Fruit fly (Drosophila melanogaster) whole organism, embryonic: Measurements from ENCODE around the gene Cpr65Au.

Source experiments
- Asciz ChIP-seq: fragments of 200-800 bp; sonication (Bioruptor generic); optimal IDR thresholded peaks from 2 replicates; lab custom pipeline; 2017; ENCODE audit warnings: missing biosample characterization, mild to moderate bottlenecking, missing genetic modification characterization, missing genetic modification reagents
- BtbVII ChIP-seq: fragments of 200-800 bp; sonication (Bioruptor generic); optimal IDR thresholded peaks from 3 replicates; lab custom pipeline; 2017; ENCODE audit warnings: missing biosample characterization, mild to moderate bottlenecking, missing genetic modification characterization
- CG10274 ChIP-seq: fragments of 200-800 bp; sonication (Bioruptor generic); optimal IDR thresholded peaks from 3 replicates; lab custom pipeline; 2017; ENCODE audit warnings: missing biosample characterization, mild to moderate bottlenecking, missing genetic modification characterization
- CG10543 ChIP-seq: fragments of 200-800 bp; sonication (Bioruptor generic); optimal IDR thresholded peaks from 3 replicates; lab custom pipeline; 2017; ENCODE audit warnings: missing biosample characterization, mild to moderate bottlenecking, missing genetic modification characterization, moderate library complexity
- CG11085 ChIP-seq: fragments of 200-800 bp; sonication (Bioruptor generic); IDR thresholded peaks from 2 replicates; pipeline ENCODE4 v1.3.6; 2022; ENCODE audit warnings: missing biosample characterization, missing genetic modification characterization
- CG11247 ChIP-seq: fragments of 200-800 bp; sonication (Bioruptor generic); IDR thresholded peaks from 2 replicates; pipeline ENCODE4 v1.3.6; 2022; ENCODE audit warnings: missing biosample characterization, missing genetic modification characterization
- CG12391 ChIP-seq: fragments of 200-800 bp; sonication (Bioruptor generic); optimal IDR thresholded peaks from 3 replicates; lab custom pipeline; 2018; ENCODE audit warnings: missing biosample characterization, mild to moderate bottlenecking, missing genetic modification characterization, moderate library complexity
- CG15073 ChIP-seq: fragments of 200-800 bp; sonication (Bioruptor generic); optimal IDR thresholded peaks from 2 replicates; lab custom pipeline; 2016; ENCODE audit warnings: missing biosample characterization, missing genetic modification characterization
- CG15696 ChIP-seq: fragments of 200-800 bp; sonication (Bioruptor generic); optimal IDR thresholded peaks from 2 replicates; lab custom pipeline; 2019; ENCODE audit warnings: missing biosample characterization, mild to moderate bottlenecking, missing genetic modification characterization, moderate library complexity
- CG17361 ChIP-seq: fragments of 200-800 bp; sonication (Bioruptor generic); IDR thresholded peaks from 3 replicates; pipeline ENCODE4 v1.3.6; 2022; ENCODE audit warnings: missing biosample characterization, missing genetic modification characterization
- CG1792 ChIP-seq: fragments of 200-800 bp; sonication (Bioruptor generic); optimal IDR thresholded peaks from 2 replicates; lab custom pipeline; 2016; ENCODE audit warnings: missing biosample characterization, missing genetic modification characterization
- CG2129 ChIP-seq: fragments of 200-800 bp; sonication (Bioruptor generic); IDR thresholded peaks from 2 replicates; pipeline ENCODE4 v1.3.6; 2022; ENCODE audit warnings: missing biosample characterization, missing genetic modification characterization; ENCODE audit not compliant: partially characterized antibody
- CG32772 ChIP-seq: fragments of 200-800 bp; sonication (Bioruptor generic); IDR thresholded peaks from 2 replicates; pipeline ENCODE4 v1.3.6; 2022; ENCODE audit warnings: missing biosample characterization, missing genetic modification characterization
- CG34376 ChIP-seq: fragments of 200-800 bp; sonication (Bioruptor generic); optimal IDR thresholded peaks from 2 replicates; lab custom pipeline; 2018; ENCODE audit warnings: missing biosample characterization, mild to moderate bottlenecking, missing genetic modification characterization
- CG4328 ChIP-seq: fragments of 200-800 bp; sonication (Bioruptor generic); optimal IDR thresholded peaks from 3 replicates; lab custom pipeline; 2017; ENCODE audit warnings: missing biosample characterization, missing genetic modification reagents, missing genetic modification characterization
- CG7963 ChIP-seq: fragments of 200-800 bp; sonication (Bioruptor generic); IDR thresholded peaks from 3 replicates; pipeline ENCODE4 v1.3.6; 2022; ENCODE audit warnings: missing biosample characterization, missing genetic modification characterization; ENCODE audit not compliant: partially characterized antibody
- CG7987 ChIP-seq: fragments of 200-800 bp; sonication (Bioruptor generic); optimal IDR thresholded peaks from 2 replicates; lab custom pipeline; 2018; ENCODE audit warnings: missing biosample characterization, mild to moderate bottlenecking, missing genetic modification characterization, moderate library complexity
- CG8089 ChIP-seq: fragments of 200-800 bp; sonication (Bioruptor generic); optimal IDR thresholded peaks from 3 replicates; lab custom pipeline; 2016; ENCODE audit warnings: missing biosample characterization, missing genetic modification characterization
- CG8478 ChIP-seq: fragments of >200 bp; optimal IDR thresholded peaks from 2 replicates; lab custom pipeline; 2018
- D19A ChIP-seq: fragments of 200-800 bp; optimal IDR thresholded peaks from 3 replicates; lab custom pipeline; 2019; ENCODE audit warnings: missing biosample characterization, mild to moderate bottlenecking, missing genetic modification characterization, moderate library complexity
- Deaf1 ChIP-seq: fragments of 200-800 bp; optimal IDR thresholded peaks from 3 replicates; lab custom pipeline; 2019; ENCODE audit warnings: missing biosample characterization, mild to moderate bottlenecking, missing genetic modification characterization, moderate library complexity
- Fer3 ChIP-seq: fragments of 200-800 bp; sonication (Bioruptor generic); optimal IDR thresholded peaks from 2 replicates; lab custom pipeline; 2018; ENCODE audit warnings: missing biosample characterization, mild to moderate bottlenecking, missing genetic modification characterization, moderate library complexity
- HLH3B ChIP-seq: fragments of 200-800 bp; sonication (Bioruptor generic); IDR thresholded peaks from 2 replicates; pipeline ENCODE4 v1.3.6; 2022; ENCODE audit warnings: missing biosample characterization, missing genetic modification characterization
- Oli ChIP-seq: fragments of 200-800 bp; sonication (Bioruptor generic); optimal IDR thresholded peaks from 2 replicates; lab custom pipeline; 2018; ENCODE audit warnings: missing biosample characterization, mild to moderate bottlenecking, missing genetic modification characterization, moderate library complexity
- Ptx1 ChIP-seq: fragments of 200-800 bp; sonication (Bioruptor generic); IDR thresholded peaks from 2 replicates; pipeline ENCODE4 v1.3.6; 2022; ENCODE audit warnings: missing biosample characterization, missing genetic modification characterization
- Side ChIP-seq: fragments of 200-800 bp; sonication (Bioruptor generic); optimal IDR thresholded peaks from 2 replicates; lab custom pipeline; 2016; ENCODE audit warnings: missing biosample characterization, missing genetic modification characterization
- Sox100B ChIP-seq: fragments of 200-800 bp; sonication (Bioruptor generic); optimal IDR thresholded peaks from 3 replicates; lab custom pipeline; 2018; ENCODE audit warnings: missing biosample characterization, mild to moderate bottlenecking, missing genetic modification characterization
- br ChIP-seq: fragments of >200 bp; optimal IDR thresholded peaks from 2 replicates; lab custom pipeline; 2017
- cad ChIP-seq: fragments of >200 bp; optimal IDR thresholded peaks from 2 replicates; lab custom pipeline; 2017; ENCODE audit warnings: missing biosample characterization, missing genetic modification characterization
- cg ChIP-seq: fragments of 200-800 bp; sonication (Bioruptor generic); optimal IDR thresholded peaks from 3 replicates; lab custom pipeline; 2019; ENCODE audit warnings: missing biosample characterization, mild to moderate bottlenecking, missing genetic modification characterization, moderate library complexity
- en ChIP-seq: fragments of 200-800 bp; sonication (Bioruptor generic); optimal IDR thresholded peaks from 2 replicates; lab custom pipeline; 2016; ENCODE audit warnings: missing biosample characterization, missing genetic modification characterization
- eyg ChIP-seq: fragments of 200-800 bp; sonication (Bioruptor generic); optimal IDR thresholded peaks from 3 replicates; lab custom pipeline; 2016; ENCODE audit warnings: missing biosample characterization, missing genetic modification characterization
- fd3F ChIP-seq: fragments of 200-800 bp; sonication (Bioruptor generic); optimal IDR thresholded peaks from 2 replicates; lab custom pipeline; 2018; ENCODE audit warnings: missing biosample characterization, mild to moderate bottlenecking, missing genetic modification characterization, moderate library complexity
- fd64A ChIP-seq: fragments of 200-800 bp; sonication (Bioruptor generic); optimal IDR thresholded peaks from 3 replicates; lab custom pipeline; 2018; ENCODE audit warnings: missing biosample characterization, mild to moderate bottlenecking, missing genetic modification characterization
- fru ChIP-seq: fragments of >200 bp; optimal IDR thresholded peaks from 2 replicates; lab custom pipeline; 2017
- ftz-f1 ChIP-seq: fragments of 200-800 bp; sonication (Bioruptor generic); optimal IDR thresholded peaks from 2 replicates; lab custom pipeline; 2016; ENCODE audit warnings: missing biosample characterization, missing genetic modification characterization
- grn ChIP-seq: fragments of 200-800 bp; sonication (Bioruptor generic); optimal IDR thresholded peaks from 3 replicates; lab custom pipeline; 2017; ENCODE audit warnings: missing biosample characterization, missing genetic modification characterization
- ham ChIP-seq: fragments of 200-800 bp; sonication (Bioruptor generic); IDR thresholded peaks from 2 replicates; pipeline ENCODE4 v1.3.6; 2022; ENCODE audit warnings: missing biosample characterization, missing genetic modification characterization
- her ChIP-seq: fragments of 200-800 bp; sonication (Bioruptor generic); optimal IDR thresholded peaks from 2 replicates; lab custom pipeline; 2016; ENCODE audit warnings: missing biosample characterization, missing genetic modification characterization
- lola ChIP-seq, 3 experiments: fragments of >200 bp in 2 of 3; fragments of 200-800 bp in 1 of 3; sonication (Bioruptor generic) in 1 of 3; optimal IDR thresholded peaks; 2 replicates each; lab custom pipeline; 2017 to 2019; ENCODE audit warnings: missing biosample characterization in 3 of 3, missing genetic modification characterization in 3 of 3, mild to moderate bottlenecking in 1 of 3, moderate library complexity in 1 of 3
- luna ChIP-seq: fragments of 200-800 bp; sonication (Bioruptor generic); optimal IDR thresholded peaks from 2 replicates; lab custom pipeline; 2016; ENCODE audit warnings: missing biosample characterization, missing genetic modification characterization
- mam ChIP-seq: fragments of 200-800 bp; sonication (Bioruptor generic); optimal IDR thresholded peaks from 3 replicates; lab custom pipeline; 2016; ENCODE audit warnings: missing biosample characterization, missing genetic modification characterization
- mirr ChIP-seq: fragments of 200-800 bp; sonication (Bioruptor generic); optimal IDR thresholded peaks from 3 replicates; lab custom pipeline; 2018; ENCODE audit warnings: missing biosample characterization, mild to moderate bottlenecking, missing genetic modification characterization
- org-1 ChIP-seq: fragments of 200-800 bp; sonication (Bioruptor generic); optimal IDR thresholded peaks from 2 replicates; lab custom pipeline; 2017; ENCODE audit warnings: missing biosample characterization, missing genetic modification characterization
- pan ChIP-seq, 4 experiments: fragments of >200 bp in 3 of 4; fragments of 200-800 bp in 1 of 4; sonication (Bioruptor generic) in 1 of 4; optimal IDR thresholded peaks in 3 of 4; IDR thresholded peaks in 1 of 4; 2 replicates each; pipeline versions ENCODE4 v1.3.6 to Lab custom; 2017 to 2022; ENCODE audit warnings: missing biosample characterization in 2 of 4, missing genetic modification characterization in 2 of 4, mixed read lengths in 1 of 4
- run ChIP-seq: fragments of 200-800 bp; sonication (Bioruptor generic); optimal IDR thresholded peaks from 3 replicates; lab custom pipeline; 2018; ENCODE audit warnings: missing biosample characterization, mild to moderate bottlenecking, missing genetic modification characterization
- schlank ChIP-seq: fragments of 200-800 bp; sonication (Bioruptor generic); optimal IDR thresholded peaks from 2 replicates; lab custom pipeline; 2018; ENCODE audit warnings: missing biosample characterization, mild to moderate bottlenecking, missing genetic modification characterization
- sim ChIP-seq: fragments of 200-800 bp; sonication (Bioruptor generic); IDR thresholded peaks from 2 replicates; pipeline ENCODE4 v1.3.6; 2022; ENCODE audit warnings: missing biosample characterization, missing genetic modification characterization
- sqz ChIP-seq: fragments of 200-800 bp; sonication (Bioruptor generic); optimal IDR thresholded peaks from 3 replicates; lab custom pipeline; 2018; ENCODE audit warnings: missing biosample characterization, mild to moderate bottlenecking, missing genetic modification characterization
- usp ChIP-seq: fragments of >200 bp; optimal IDR thresholded peaks from 2 replicates; lab custom pipeline; 2017; ENCODE audit warnings: missing biosample characterization, missing genetic modification characterization
- vvl ChIP-seq: fragments of 200-800 bp; sonication (Bioruptor generic); IDR thresholded peaks from 2 replicates; pipeline ENCODE4 v1.3.6; 2022; ENCODE audit warnings: missing biosample characterization, missing genetic modification characterization
- z ChIP-seq: fragments of 200-800 bp; sonication (Bioruptor generic); IDR thresholded peaks from 3 replicates; pipeline ENCODE4 v1.3.6; 2022; ENCODE audit warnings: missing biosample characterization, missing genetic modification characterization
- zf30C ChIP-seq: fragments of 200-800 bp; sonication (Bioruptor generic); optimal IDR thresholded peaks from 3 replicates; lab custom pipeline; 2018; ENCODE audit warnings: missing biosample characterization, mild to moderate bottlenecking, missing genetic modification characterization

Cpr65Au gene

dm6 chr3L:6082561-6082960 is 49.3 kb downstream of the Cpr65Au start, which contains the start of gene CG13293 (continued):
- TF ChIP-seq grn (GFP tag; lab: Kevin White, UChicago) (no peak), zf30C (GFP tag; lab: Kevin White, UChicago) (no peak), CG32772 (GFP tag; lab: Robert Waterston, UW) (no peak), vvl (GFP tag; lab: Robert Waterston, UW) (peak; percentile 32; the same call in 1 of the 2 replicates), Asciz (GFP tag; lab: Kevin White, UChicago) (no peak), CG10274 (GFP tag; lab: Kevin White, UChicago) (no peak), CG1792 (no peak), mirr (GFP tag; lab: Kevin White, UChicago) (no peak), Fer3 (tag; lab: Kevin White, UChicago) (no peak), CG34376 (no peak), CG8478 (lab: Kevin White, UChicago) (no peak), cad (GFP tag; lab: Kevin White, UChicago) (peak; percentile 28), usp (GFP tag; lab: Kevin White, UChicago) (no peak), CG17361 (GFP tag; lab: Robert Waterston, UW) (no peak), en (no peak), CG12391 (tag; lab: Kevin White, UChicago) (no peak), Side (GFP tag; lab: Kevin White, UChicago) (no peak), CG4328 (GFP tag; lab: Kevin White, UChicago) (no peak), her (GFP tag; lab: Kevin White, UChicago) (no peak), CG11085 (no peak), CG11247 (GFP tag; lab: Robert Waterston, UW) (no peak), CG15696 (tag; lab: Kevin White, UChicago) (no peak), CG15073 (no peak), br (lab: Kevin White, UChicago) (no peak), org-1 (no peak), mam (GFP tag; lab: Kevin White, UChicago) (no peak), sim (no peak), Sox100B (no peak), BtbVII (GFP tag; lab: Kevin White, UChicago) (no peak), luna (GFP tag; lab: Kevin White, UChicago) (no peak), fd64A (GFP tag; lab: Kevin White, UChicago) (no peak), Oli (tag; lab: Kevin White, UChicago) (no peak), CG8089 (GFP tag; lab: Kevin White, UChicago) (no peak), CG2129 (GFP tag; lab: Robert Waterston, UW) (no peak), Ptx1 (GFP tag; lab: Robert Waterston, UW) (no peak), HLH3B (GFP tag; lab: Robert Waterston, UW) (no peak), sqz (GFP tag; lab: Kevin White, UChicago) (peak; percentile 69), pan (optimal IDR thresholded peaks at IDR 0.05; lab: Kevin White, UChicago) (no peak), pan (GFP tag; optimal IDR thresholded peaks at IDR 0.05 in 1 of 2, IDR thresholded peaks at IDR 0.05 in 1 of 2) (peak in 1 of 2 experiments; percentile 38), CG10543 (GFP tag; lab: Kevin White, UChicago) (no peak), run (tag; lab: Kevin White, UChicago) (no peak), ham (GFP tag; lab: Robert Waterston, UW) (no peak), CG7987 (no peak), fru (lab: Kevin White, UChicago) (no peak), CG7963 (no peak), eyg (GFP tag; lab: Kevin White, UChicago) (no peak), Deaf1 (no peak), ftz-f1 (GFP tag; lab: Kevin White, UChicago) (no peak), cg (no peak), schlank (tag; lab: Kevin White, UChicago) (no peak), lola (GFP tag; optimal IDR thresholded peaks at IDR 0.05; lab: Kevin White, UChicago) (no peak), fd3F (GFP tag; lab: Kevin White, UChicago) (no peak), D19A (tag; lab: Kevin White, UChicago) (no peak), z (GFP tag; lab: Robert Waterston, UW) (no peak)
